Worm (Caenorhabditis elegans) whole organism, early embryonic: ENCODE data around the gene C08F8.2.
A peak's percentile ranks its signal among the peaks of the same experiment; 100 is the strongest.

Experiments used
- B0310.2 ChIP-seq: sonication (generic microtip); optimal IDR thresholded peaks from 2 replicates; lab custom pipeline; 2016; ENCODE audit warnings: mild to moderate bottlenecking, missing genetic modification characterization, missing compliant biosample characterization
- F13C5.2 ChIP-seq: sonication (generic microtip); optimal IDR thresholded peaks from 2 replicates; lab custom pipeline; 2017; ENCODE audit warnings: mild to moderate bottlenecking, missing genetic modification characterization, inconsistent platforms, missing compliant biosample characterization
- aly-1 ChIP-seq: sonication (generic microtip); optimal IDR thresholded peaks from 2 replicates; lab custom pipeline; 2016; ENCODE audit warnings: missing genetic modification characterization, missing compliant biosample characterization
- ama-1 ChIP-seq: fragments of 150-350 bp; optimal IDR thresholded peaks from 2 replicates; lab custom pipeline; 2014
- ceh-13 ChIP-seq: fragments of 200-800 bp; sonication (Bioruptor generic); optimal IDR thresholded peaks from 2 replicates; lab custom pipeline; 2018; ENCODE audit warnings: mild to moderate bottlenecking, missing genetic modification characterization, missing compliant biosample characterization
- ceh-36 ChIP-seq: sonication (generic microtip); optimal IDR thresholded peaks from 2 replicates; lab custom pipeline; 2016; ENCODE audit warnings: missing genetic modification characterization, inconsistent platforms, missing compliant biosample characterization
- ets-7 ChIP-seq: sonication (generic microtip); optimal IDR thresholded peaks from 2 replicates; lab custom pipeline; 2016; ENCODE audit warnings: missing genotype, missing genetic modification characterization, missing compliant biosample characterization
- flt-1 ChIP-seq: fragments of 200-800 bp; sonication (Bioruptor generic); IDR thresholded peaks from 2 replicates; pipeline ENCODE4 v1.3.6; 2022; ENCODE audit warnings: missing genetic modification characterization, missing compliant biosample characterization
- hmbx-1 ChIP-seq: sonication (generic microtip); optimal IDR thresholded peaks from 2 replicates; lab custom pipeline; 2016; ENCODE audit warnings: mild to moderate bottlenecking, missing genetic modification characterization, missing compliant biosample characterization
- hmg-4 ChIP-seq: fragments of 200-800 bp; sonication (Bioruptor generic); optimal IDR thresholded peaks from 2 replicates; lab custom pipeline; 2018; ENCODE audit warnings: mild to moderate bottlenecking, missing genetic modification characterization, missing compliant biosample characterization
- hnd-1 ChIP-seq: sonication (generic microtip); optimal IDR thresholded peaks from 2 replicates; lab custom pipeline; 2016; ENCODE audit warnings: missing genetic modification characterization, missing compliant biosample characterization
- pes-1 ChIP-seq: fragments of 200-800 bp; sonication (Bioruptor generic); IDR thresholded peaks from 2 replicates; pipeline ENCODE4 v1.3.6; 2022; ENCODE audit warnings: missing genetic modification reagents, missing genetic modification characterization, missing compliant biosample characterization
- scrt-1 ChIP-seq: fragments of 200-800 bp; sonication (Bioruptor generic); IDR thresholded peaks from 2 replicates; pipeline ENCODE4 v1.3.6; 2022; ENCODE audit warnings: missing genetic modification characterization, missing compliant biosample characterization
- sea-1 ChIP-seq: fragments of 200-800 bp; sonication (Bioruptor generic); conservative IDR thresholded peaks from 2 replicates; pipeline ENCODE4 v1.3.6; 2022; ENCODE audit warnings: missing genetic modification characterization, missing compliant biosample characterization
- tbx-11 ChIP-seq: fragments of 200-800 bp; sonication (Bioruptor generic); IDR thresholded peaks from 2 replicates; pipeline ENCODE4 v1.3.6; 2022; ENCODE audit warnings: missing genetic modification characterization, missing compliant biosample characterization
- tbx-37 ChIP-seq: fragments of 200-800 bp; sonication (Bioruptor generic); conservative IDR thresholded peaks from 2 replicates; pipeline ENCODE4 v1.3.6; 2022; ENCODE audit warnings: missing genetic modification reagents, missing genetic modification characterization, missing compliant biosample characterization
- tra-4 ChIP-seq: sonication (generic microtip); optimal IDR thresholded peaks from 2 replicates; lab custom pipeline; 2017; ENCODE audit warnings: missing genetic modification characterization, missing compliant biosample characterization

Gene C08F8.2

DNA sequence TGAATTAATAATTGTTTCAGACTA, 25.0 kb upstream of the C08F8.2 start, which contains the start of gene swsn-4:
swsn-4 (plus strand) TSS at position 21 of the 24 bp plus-strand sequence.
- TF ChIP-seq pes-1 (GFP tag; lab: Robert Waterston, UW) (no peak), B0310.2 (tag; lab: Kevin White, UChicago) (no peak)

ce11 chrIV:11126028-11126427, 24.8 kb upstream of the C08F8.2 start:
- TF ChIP-seq flt-1 (GFP tag; lab: Robert Waterston, UW) (no peak), sea-1 (GFP tag; lab: Robert Waterston, UW) (no peak), B0310.2 (tag; lab: Kevin White, UChicago) (no peak), hmg-4 (GFP tag; lab: Kevin White, UChicago) (no peak), tbx-37 (GFP tag; lab: Robert Waterston, UW) (no peak), aly-1 (tag; lab: Kevin White, UChicago) (no peak), ama-1 (lab: Kevin White, UChicago) (no peak), hmbx-1 (tag; lab: Kevin White, UChicago) (no peak), ets-7 (tag; lab: Kevin White, UChicago) (no peak), hnd-1 (tag; lab: Kevin White, UChicago) (no peak), pes-1 (GFP tag; lab: Robert Waterston, UW) (no peak), ceh-36 (tag; lab: Kevin White, UChicago) (no peak), ceh-13 (GFP tag; lab: Kevin White, UChicago) (no peak), F13C5.2 (tag; lab: Kevin White, UChicago) (no peak), tra-4 (no peak)

ce11 chrIV:11130774-11131173, 20.0 kb upstream of the C08F8.2 start:
- TF ChIP-seq ets-7 (tag; lab: Kevin White, UChicago) (no peak), ceh-13 (GFP tag; lab: Kevin White, UChicago) (no peak), tbx-11 (GFP tag; lab: Robert Waterston, UW) (no peak), hmg-4 (GFP tag; lab: Kevin White, UChicago) (no peak), scrt-1 (GFP tag; lab: Robert Waterston, UW) (no peak), flt-1 (GFP tag; lab: Robert Waterston, UW) (no peak), tra-4 (no peak), pes-1 (GFP tag; lab: Robert Waterston, UW) (no peak), sea-1 (GFP tag; lab: Robert Waterston, UW) (no peak), tbx-37 (GFP tag; lab: Robert Waterston, UW) (no peak), ama-1 (lab: Kevin White, UChicago) (no peak), hnd-1 (tag; lab: Kevin White, UChicago) (no peak), ceh-36 (tag; lab: Kevin White, UChicago) (no peak), aly-1 (tag; lab: Kevin White, UChicago) (no peak), hmbx-1 (tag; lab: Kevin White, UChicago) (no peak)

- TF ChIP-seq scrt-1 (GFP tag; lab: Robert Waterston, UW) (no peak), ama-1 (lab: Kevin White, UChicago) (peak; percentile 90), tbx-37 (GFP tag; lab: Robert Waterston, UW) (no peak), tra-4 (no peak), B0310.2 (tag; lab: Kevin White, UChicago) (peak; percentile 63), aly-1 (tag; lab: Kevin White, UChicago) (no peak)
Observed at ce11 chrIV:11131268-11131667, 19.5 kb upstream of the C08F8.2 start, which contains the start of gene ard-1. Gene ard-1 (plus strand): TSS chrIV:11131279.

- TF ChIP-seq pes-1 (GFP tag; lab: Robert Waterston, UW) (no peak), hnd-1 (tag; lab: Kevin White, UChicago) (no peak), flt-1 (GFP tag; lab: Robert Waterston, UW) (no peak), tra-4 (no peak)
Observed at ce11 chrIV:11142314-11143227, 8.2 kb upstream of the C08F8.2 start, which contains the start of gene skih-2. Gene skih-2 (minus strand): TSS chrIV:11142364.

DNA sequence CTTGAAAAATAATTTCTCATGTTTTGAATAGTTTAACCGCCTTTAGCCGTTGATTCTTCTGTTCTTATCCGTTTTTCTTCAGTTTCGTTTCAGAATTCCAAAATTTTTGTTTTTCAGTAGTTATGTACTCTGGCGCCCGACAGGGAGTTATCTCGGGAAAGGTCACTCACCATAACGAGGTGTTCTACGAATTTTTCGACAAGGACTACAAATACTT, 7.7 kb upstream of the C08F8.2 start, which contains the start of gene F01G4.4:
F01G4.4 (plus strand) TSS at position 118 of the 217 bp plus-strand sequence.
- no peak for TF ChIP-seq ets-7 (tag; lab: Kevin White, UChicago)
- no peak for TF ChIP-seq ceh-36 (tag; lab: Kevin White, UChicago)
- no peak for TF ChIP-seq hnd-1 (tag; lab: Kevin White, UChicago)
- no peak for TF ChIP-seq ceh-13 (GFP tag; lab: Kevin White, UChicago)
- no peak for TF ChIP-seq aly-1 (tag; lab: Kevin White, UChicago)
- TF ChIP-seq scrt-1 (GFP tag; lab: Robert Waterston, UW) = no peak
- TF ChIP-seq hmbx-1 (tag; lab: Kevin White, UChicago) = no peak
- no peak for TF ChIP-seq pes-1 (GFP tag; lab: Robert Waterston, UW)
- TF ChIP-seq ama-1 (lab: Kevin White, UChicago) = no peak

ce11 chrIV:11145929-11146339, 4.9 kb upstream of the C08F8.2 start:
- TF ChIP-seq aly-1 (tag; lab: Kevin White, UChicago) (no peak), ceh-13 (GFP tag; lab: Kevin White, UChicago) (no peak), hmbx-1 (tag; lab: Kevin White, UChicago) (no peak), ets-7 (tag; lab: Kevin White, UChicago) (no peak), flt-1 (GFP tag; lab: Robert Waterston, UW) (no peak), B0310.2 (tag; lab: Kevin White, UChicago) (no peak), scrt-1 (GFP tag; lab: Robert Waterston, UW) (no peak), ceh-36 (tag; lab: Kevin White, UChicago) (no peak), ama-1 (lab: Kevin White, UChicago) (no peak), F13C5.2 (tag; lab: Kevin White, UChicago) (no peak), hmg-4 (GFP tag; lab: Kevin White, UChicago) (no peak)

ce11 chrIV:11146492-11146891, 4.3 kb upstream of the C08F8.2 start:
- no peak for TF ChIP-seq scrt-1 (GFP tag; lab: Robert Waterston, UW)
- TF ChIP-seq tbx-11 (GFP tag; lab: Robert Waterston, UW) = no peak
- no peak for TF ChIP-seq ets-7 (tag; lab: Kevin White, UChicago)
- no peak for TF ChIP-seq B0310.2 (tag; lab: Kevin White, UChicago)
- TF ChIP-seq aly-1 (tag; lab: Kevin White, UChicago) = no peak
- TF ChIP-seq ama-1 (lab: Kevin White, UChicago) = no peak
- no peak for TF ChIP-seq tbx-37 (GFP tag; lab: Robert Waterston, UW)
- TF ChIP-seq hmg-4 (GFP tag; lab: Kevin White, UChicago) = no peak
- TF ChIP-seq ceh-13 (GFP tag; lab: Kevin White, UChicago) = no peak
- TF ChIP-seq F13C5.2 (tag; lab: Kevin White, UChicago) = no peak
- TF ChIP-seq sea-1 (GFP tag; lab: Robert Waterston, UW) = no peak
- no peak for TF ChIP-seq hmbx-1 (tag; lab: Kevin White, UChicago)
